Worm (Caenorhabditis elegans): ENCODE results near the gene cyn-3.

The cyn-3 gene

ce11 chrV:15158691-15159090, 31.0 kb upstream of the cyn-3 start, which contains the start of gene str-45:
Gene str-45 (plus strand): TSS chrV:15158991.
- TF ChIP-seq ceh-34 (tag; optimal IDR thresholded peaks at IDR 0.05) = no peak
- no peak for TF ChIP-seq Y22D7AL.16 (tag; optimal IDR thresholded peaks at IDR 0.05)
- TF ChIP-seq ceh-30 (tag; optimal IDR thresholded peaks at IDR 0.05) = no peak
- no peak for TF ChIP-seq pros-1 (tag; optimal IDR thresholded peaks at IDR 0.05)
- no peak for TF ChIP-seq nhr-11 (tag; optimal IDR thresholded peaks at IDR 0.05)
- TF ChIP-seq lin-11 (tag; optimal IDR thresholded peaks at IDR 0.05) = no peak
- TF ChIP-seq ceh-31 (tag; optimal IDR thresholded peaks at IDR 0.05) = no peak
- TF ChIP-seq sox-2 (GFP tag; IDR thresholded peaks at IDR 0.05) = no peak
- no peak for TF ChIP-seq ztf-16 (tag; optimal IDR thresholded peaks at IDR 0.05)
- no peak for TF ChIP-seq npax-4 (tag; optimal IDR thresholded peaks at IDR 0.05)
- TF ChIP-seq C08G9.2 (tag; optimal IDR thresholded peaks at IDR 0.05) = no peak
- TF ChIP-seq mec-3 (tag; optimal IDR thresholded peaks at IDR 0.05; ENCODE audit: borderline replicate concordance) = no peak
- no peak for TF ChIP-seq ttx-3 (tag; optimal IDR thresholded peaks at IDR 0.05)
- no peak for TF ChIP-seq ceh-6 (GFP tag; optimal IDR thresholded peaks at IDR 0.05)
- TF ChIP-seq hlh-30 (tag; optimal IDR thresholded peaks at IDR 0.05; ENCODE audit: insufficient read depth) = no peak
- no peak for TF ChIP-seq hlh-13 (GFP tag; optimal IDR thresholded peaks at IDR 0.05)
- no peak for TF ChIP-seq hlh-15 (tag; optimal IDR thresholded peaks at IDR 0.05)
- no peak for TF ChIP-seq ceh-19 (GFP tag; optimal IDR thresholded peaks at IDR 0.05)
- TF ChIP-seq ref-2 (tag; optimal IDR thresholded peaks at IDR 0.05) = no peak

ce11 chrV:15162697-15163096, 27.0 kb upstream of the cyn-3 start, which contains the start of gene srz-11:
Gene srz-11 (plus strand): TSS chrV:15163082.
- TF ChIP-seq nfya-1 (tag; optimal IDR thresholded peaks at IDR 0.05) (no peak), fkh-6 (tag; optimal IDR thresholded peaks at IDR 0.05) (no peak), sox-4 (tag; optimal IDR thresholded peaks at IDR 0.05) (no peak), unc-42 (tag; optimal IDR thresholded peaks at IDR 0.05) (no peak), hlh-30 (tag; optimal IDR thresholded peaks at IDR 0.05; ENCODE audit: insufficient read depth) (no peak), npax-4 (tag; optimal IDR thresholded peaks at IDR 0.05) (no peak), sox-2 (GFP tag; IDR thresholded peaks at IDR 0.05) (no peak), Y22D7AL.16 (tag; optimal IDR thresholded peaks at IDR 0.05) (no peak)

- TF ChIP-seq nhr-232 (tag; optimal IDR thresholded peaks at IDR 0.05) (no peak), ceh-2 (tag; optimal IDR thresholded peaks at IDR 0.05) (no peak), pax-1 (tag; optimal IDR thresholded peaks at IDR 0.05) (no peak)
Observed at ce11 chrV:15175459-15175858, 14.3 kb upstream of the cyn-3 start, which contains the start of gene clec-47. Gene clec-47 (plus strand): TSS chrV:15175759.

ce11 chrV:15179757-15180156, 10.0 kb upstream of the cyn-3 start, which contains the start of gene T09F5.10:
Gene T09F5.10 (plus strand): TSS chrV:15180057.
- TF ChIP-seq nhr-11 (tag; optimal IDR thresholded peaks at IDR 0.05) (no peak), rnt-1 (tag; optimal IDR thresholded peaks at IDR 0.05) (no peak), dve-1 (tag; optimal IDR thresholded peaks at IDR 0.05) (no peak), C08G9.2 (tag; optimal IDR thresholded peaks at IDR 0.05) (no peak), sox-4 (tag; optimal IDR thresholded peaks at IDR 0.05) (no peak), pros-1 (tag; optimal IDR thresholded peaks at IDR 0.05) (no peak)

ce11 chrV:15181899-15182298, 7.8 kb upstream of the cyn-3 start:
- TF ChIP-seq hlh-8 (tag; optimal IDR thresholded peaks at IDR 0.05) (no peak), sox-4 (tag; optimal IDR thresholded peaks at IDR 0.05) (no peak), nfya-1 (tag; optimal IDR thresholded peaks at IDR 0.05) (no peak), tbx-7 (tag; optimal IDR thresholded peaks at IDR 0.05) (no peak), nhr-232 (tag; optimal IDR thresholded peaks at IDR 0.05) (no peak), elt-4 (tag; optimal IDR thresholded peaks at IDR 0.05) (no peak), ceh-14 (tag; optimal IDR thresholded peaks at IDR 0.05) (no peak), pros-1 (tag; optimal IDR thresholded peaks at IDR 0.05) (no peak), odd-2 (tag; optimal IDR thresholded peaks at IDR 0.05) (no peak), fkh-10 (GFP tag; optimal IDR thresholded peaks at IDR 0.05) (no peak), syd-9 (tag; optimal IDR thresholded peaks at IDR 0.05) (no peak), T23F11.4 (GFP tag; optimal IDR thresholded peaks at IDR 0.05) (no peak), hlh-6 (tag; optimal IDR thresholded peaks at IDR 0.05) (no peak), pax-1 (tag; optimal IDR thresholded peaks at IDR 0.05) (no peak), mec-3 (tag; optimal IDR thresholded peaks at IDR 0.05; ENCODE audit: borderline replicate concordance) (no peak), ceh-22 (tag; optimal IDR thresholded peaks at IDR 0.05) (no peak), ets-4 (tag; optimal IDR thresholded peaks at IDR 0.05) (no peak), K02D7.2 (tag; optimal IDR thresholded peaks at IDR 0.05) (no peak)
